Fruit fly (Drosophila melanogaster): ENCODE results near the gene CG16713.

DNA sequence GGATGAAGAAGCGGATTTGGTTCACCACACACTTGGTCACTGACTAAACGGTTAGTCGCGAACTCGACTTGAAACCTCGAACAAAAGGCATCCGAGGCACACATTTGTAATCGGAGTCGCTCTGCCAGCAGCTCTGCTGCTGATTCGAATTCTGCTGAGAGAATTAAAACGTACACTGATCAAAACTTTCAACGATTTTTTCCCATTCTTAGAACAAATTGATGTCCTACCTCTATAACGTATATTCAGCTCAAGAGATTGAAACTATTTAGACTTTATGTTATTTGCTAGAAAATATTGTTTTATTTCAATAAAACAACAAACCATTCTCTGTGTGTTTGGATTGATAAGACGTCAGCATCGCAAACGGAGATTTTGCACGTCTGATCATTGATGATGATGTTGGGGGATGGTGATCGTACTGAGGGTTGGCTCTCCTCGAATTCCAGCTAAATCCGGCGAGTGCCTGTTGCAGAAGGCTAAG, 10.3 kb upstream of the CG16713 start, which contains the start of gene CG31778:
- TF ChIP-seq CG8632 (GFP tag; optimal IDR thresholded peaks at IDR 0.05), result peak; percentile 75
- peak; percentile 70 for TF ChIP-seq OdsH (GFP tag; optimal IDR thresholded peaks at IDR 0.05)
- TF ChIP-seq Eip78C (GFP tag), result peak; percentile 94
- TF ChIP-seq topi (GFP tag; optimal IDR thresholded peaks at IDR 0.05), result peak; percentile 84
- TF ChIP-seq CG34406 (GFP tag; optimal IDR thresholded peaks at IDR 0.05), result peak; percentile 64
